Worm (Caenorhabditis elegans) whole organism, L3 larva: Measurements from ENCODE around the gene tpk-1.

Experiments used
- aly-2 ChIP-seq: fragments of 150-350 bp; optimal IDR thresholded peaks from 2 replicates; lab custom pipeline; 2014; ENCODE audit warnings: missing biosample characterization, missing genetic modification characterization
- ceh-9 ChIP-seq: sonication (generic microtip); optimal IDR thresholded peaks from 2 replicates; lab custom pipeline; 2018; ENCODE audit warnings: missing biosample characterization, missing genetic modification characterization
- egl-5 ChIP-seq: fragments of 150-350 bp; optimal IDR thresholded peaks from 2 replicates; lab custom pipeline; 2017; ENCODE audit warnings: missing biosample characterization, missing genetic modification reagents, missing genetic modification characterization, inconsistent platforms
- elt-1 ChIP-seq: fragments of 150-350 bp; optimal IDR thresholded peaks from 2 replicates; lab custom pipeline; 2014; ENCODE audit warnings: missing biosample characterization, missing genetic modification characterization
- fkh-10 ChIP-seq: sonication (generic microtip); optimal IDR thresholded peaks from 2 replicates; lab custom pipeline; 2017; ENCODE audit warnings: missing biosample characterization, missing genetic modification reagents, missing genetic modification characterization
- hmg-11 ChIP-seq: sonication (generic microtip); optimal IDR thresholded peaks from 2 replicates; lab custom pipeline; 2016; ENCODE audit warnings: missing genetic modification characterization, missing compliant biosample characterization
- mdl-1 ChIP-seq: fragments of 150-350 bp; optimal IDR thresholded peaks from 2 replicates; lab custom pipeline; 2014; ENCODE audit warnings: missing biosample characterization, missing genetic modification characterization
- nhr-76 ChIP-seq: fragments of 150-350 bp; sonication (generic microtip); optimal IDR thresholded peaks from 5 replicates; lab custom pipeline; 2014; ENCODE audit warnings: missing biosample characterization, missing genetic modification characterization
- unc-39 ChIP-seq: sonication (generic microtip); optimal IDR thresholded peaks from 4 replicates; lab custom pipeline; 2017; ENCODE audit warnings: missing biosample characterization, missing genetic modification characterization

- TF ChIP-seq hmg-11 = peak; percentile 24
- TF ChIP-seq aly-2 (tag; lab: Kevin White, UChicago) = no peak
- TF ChIP-seq fkh-10 = no peak
- TF ChIP-seq nhr-76 = no peak
- TF ChIP-seq egl-5 (tag; lab: Kevin White, UChicago) = no peak
- TF ChIP-seq mdl-1 (tag; lab: Kevin White, UChicago) = no peak
- no peak for TF ChIP-seq elt-1
- no peak for TF ChIP-seq ceh-9 (tag; lab: Kevin White, UChicago)
- no peak for TF ChIP-seq unc-39
Measured at ce11 chrIII:8886309-8886708, 25.6 kb upstream of the tpk-1 start.
